Worm (Caenorhabditis elegans) whole organism, midembryonic: Measurements from ENCODE around the gene nep-2.

Experiments
- T22C8.4 ChIP-seq: fragments of 200-800 bp; sonication (Bioruptor generic); IDR thresholded peaks from 2 replicates; pipeline ENCODE4 v1.3.6; 2022; ENCODE audit warnings: missing genetic modification characterization, missing compliant biosample characterization
- cog-1 ChIP-seq: sonication (generic microtip); optimal IDR thresholded peaks from 2 replicates; lab custom pipeline; 2016; ENCODE audit warnings: missing genetic modification characterization, missing compliant biosample characterization
- flt-1 ChIP-seq: fragments of 200-800 bp; sonication (Bioruptor generic); IDR thresholded peaks from 2 replicates; pipeline ENCODE4 v1.3.6; 2022; ENCODE audit warnings: missing genetic modification characterization, missing compliant biosample characterization
- klf-2 ChIP-seq: fragments of 200-800 bp; sonication (Bioruptor generic); conservative IDR thresholded peaks from 2 replicates; pipeline ENCODE4 v1.3.6; 2022; ENCODE audit warnings: missing genetic modification reagents, missing genetic modification characterization, missing compliant biosample characterization
- med-1 ChIP-seq: sonication (generic microtip); optimal IDR thresholded peaks from 2 replicates; lab custom pipeline; 2017; ENCODE audit warnings: missing genetic modification characterization, mild to moderate bottlenecking, missing compliant biosample characterization, antibody characterized with exemption, missing genetic modification reagents; ENCODE audit not compliant: insufficient read depth
- ref-1 ChIP-seq: fragments of 200-800 bp; sonication (Bioruptor generic); conservative IDR thresholded peaks from 2 replicates; pipeline ENCODE4 v1.3.6; 2022; ENCODE audit warnings: missing genetic modification reagents, missing genetic modification characterization, missing compliant biosample characterization
- ztf-23 ChIP-seq: fragments of 200-800 bp; sonication (Bioruptor generic); IDR thresholded peaks from 2 replicates; pipeline ENCODE4 v1.3.6; 2022; ENCODE audit warnings: missing genetic modification reagents, missing genetic modification characterization, missing compliant biosample characterization
- ztf-29 ChIP-seq: fragments of 200-800 bp; sonication (Bioruptor generic); IDR thresholded peaks from 2 replicates; pipeline ENCODE4 v1.3.6; 2022; ENCODE audit warnings: missing genetic modification reagents, missing genetic modification characterization, missing compliant biosample characterization

DNA sequence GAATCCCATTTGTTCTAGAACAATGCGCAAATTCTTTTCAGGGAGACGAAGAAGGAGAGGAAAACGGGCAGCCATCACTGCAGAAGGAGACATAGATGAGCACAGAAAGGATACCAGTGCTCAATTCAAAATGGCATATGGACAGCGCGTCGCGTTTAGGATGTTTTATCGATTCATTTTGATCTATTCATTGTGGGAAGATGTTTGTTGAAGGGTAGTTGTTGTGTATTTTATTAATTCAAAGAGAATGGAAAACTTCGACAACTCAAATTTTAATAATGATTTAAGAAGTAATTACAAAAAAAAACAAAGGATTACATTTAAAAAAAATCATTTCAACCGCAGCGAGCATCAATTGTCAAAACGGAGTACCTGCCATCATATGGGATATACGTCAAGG, 46.6 kb upstream of the nep-2 start, which contains the start of gene sdz-10:
- TF ChIP-seq cog-1 (tag; lab: Kevin White, UChicago): no peak
- no peak for TF ChIP-seq med-1 (GFP tag; lab: Kevin White, UChicago)
- no peak for TF ChIP-seq T22C8.4
- TF ChIP-seq ref-1 (GFP tag; lab: Robert Waterston, UW): no peak
- TF ChIP-seq ztf-23 (GFP tag; lab: Robert Waterston, UW): no peak
- no peak for TF ChIP-seq flt-1 (GFP tag; lab: Robert Waterston, UW)
- no peak for TF ChIP-seq ztf-29
- TF ChIP-seq klf-2 (GFP tag; lab: Robert Waterston, UW): no peak
